Worm (Caenorhabditis elegans): Measurements from ENCODE around the gene K08F9.4.
A peak's percentile ranks its signal among the peaks of the same experiment; 100 is the strongest.

The K08F9.4 gene

ce11 chrV:15184097-15185040, 40.5 kb downstream of the K08F9.4 start, which contains the start of gene Y75B12B.1 (continued):
- TF ChIP-seq pbrm-1 (GFP tag; IDR thresholded peaks at IDR 0.05), result peak; percentile 69; the same call in 1 of the 2 replicates
- peak; percentile 84 for TF ChIP-seq hsf-1 (GFP tag; IDR thresholded peaks at IDR 0.05)
- TF ChIP-seq ceh-79 (tag; optimal IDR thresholded peaks at IDR 0.05), result no peak
- TF ChIP-seq efl-1 (GFP tag; optimal IDR thresholded peaks at IDR 0.05), result peak; percentile 91
- TF ChIP-seq C17E4.6 (GFP tag; IDR thresholded peaks at IDR 0.05), result no peak
- peak; percentile 34 for TF ChIP-seq snpc-1.3 (tag; optimal IDR thresholded peaks at IDR 0.05; ENCODE audit: insufficient read depth)
- TF ChIP-seq C06A6.2 (GFP tag; conservative IDR thresholded peaks at IDR 0.05), result no peak
- peak; percentile 95 for TF ChIP-seq xnd-1 (tag; optimal IDR thresholded peaks at IDR 0.05)
- TF ChIP-seq hmg-20 (GFP tag; IDR thresholded peaks at IDR 0.05), result no peak
- peak; percentile 85 for TF ChIP-seq him-1 (tag; optimal IDR thresholded peaks at IDR 0.05)
- TF ChIP-seq repo-1 (tag; optimal IDR thresholded peaks at IDR 0.05), result peak; percentile 12
- no peak for TF ChIP-seq mxl-1 (tag; optimal IDR thresholded peaks at IDR 0.05)
- no peak for TF ChIP-seq ceh-40 (GFP tag; IDR thresholded peaks at IDR 0.05)
- no peak for TF ChIP-seq fkh-3 (tag; optimal IDR thresholded peaks at IDR 0.05)
- peak; percentile 2 for TF ChIP-seq unc-130 (GFP tag; optimal IDR thresholded peaks at IDR 0.05)
- TF ChIP-seq madf-6 (GFP tag; IDR thresholded peaks at IDR 0.05), result peak; percentile 94
- peak; percentile 68 for TF ChIP-seq dox-1 (GFP tag; IDR thresholded peaks at IDR 0.05)
- TF ChIP-seq nhr-80 (tag; optimal IDR thresholded peaks at IDR 0.05), result no peak
- no peak for TF ChIP-seq F55B11.4 (tag; optimal IDR thresholded peaks at IDR 0.05; ENCODE audit: borderline replicate concordance, insufficient read depth)
- TF ChIP-seq nhr-27 (tag; optimal IDR thresholded peaks at IDR 0.05), result no peak
- 0 out of 2 replicates have a peak, but pooled peaks have one; percentile 57 for TF ChIP-seq ztf-28 (GFP tag; IDR thresholded peaks at IDR 0.05)
- no peak for TF ChIP-seq gei-17 (GFP tag; optimal IDR thresholded peaks at IDR 0.05)
- no peak for TF ChIP-seq nhr-90 (tag; optimal IDR thresholded peaks at IDR 0.05)
- peak; percentile 74 for TF ChIP-seq ceh-91 (GFP tag; IDR thresholded peaks at IDR 0.05)
- no peak for TF ChIP-seq K12H6.12 (tag; optimal IDR thresholded peaks at IDR 0.05)
- peak; percentile 89 for TF ChIP-seq D2030.7 (GFP tag; IDR thresholded peaks at IDR 0.05)
- TF ChIP-seq F33H1.4 (GFP tag; IDR thresholded peaks at IDR 0.05), result peak; percentile 67
- TF ChIP-seq somi-1 (GFP tag; optimal IDR thresholded peaks at IDR 0.05), result no peak
- peak; percentile 96 for TF ChIP-seq lsl-1 (GFP tag; optimal IDR thresholded peaks at IDR 0.05)
- TF ChIP-seq rpc-1 (optimal IDR thresholded peaks at IDR 0.05), result no peak
- TF ChIP-seq rpc-1 (tag; optimal IDR thresholded peaks at IDR 0.05), result peak; percentile 10
- no peak for TF ChIP-seq snpc-4 (GFP tag; optimal IDR thresholded peaks at IDR 0.05)
- TF ChIP-seq snpc-4 (tag; optimal IDR thresholded peaks at IDR 0.05), result peak in 1 of 4 experiments; percentile 25
- peak; percentile 9; the same call in 1 of the 2 replicates for TF ChIP-seq hmg-1.2 (GFP tag; IDR thresholded peaks at IDR 0.05)
- TF ChIP-seq lin-54 (GFP tag; optimal IDR thresholded peaks at IDR 0.05), result peak; percentile 67
- TF ChIP-seq snpc-1.1 (tag; optimal IDR thresholded peaks at IDR 0.05; ENCODE audit: insufficient read depth), result peak; percentile 33
- peak in 2 of 3 experiments; percentile 37 to 39 for TF ChIP-seq lin-35 (GFP tag; optimal IDR thresholded peaks at IDR 0.05)
- TF ChIP-seq ekl-4 (GFP tag; IDR thresholded peaks at IDR 0.05), result 0 out of 2 replicates have a peak, but pooled peaks have one; percentile 52
- TF ChIP-seq egl-18 (GFP tag; IDR thresholded peaks at IDR 0.05), result no peak
- TF ChIP-seq athp-1 (tag; optimal IDR thresholded peaks at IDR 0.05), result peak; percentile 94
- no peak for TF ChIP-seq sea-2 (GFP tag; IDR thresholded peaks at IDR 0.05)

Measured in whole organism, young adult.